Fruit fly (Drosophila melanogaster): ENCODE data around the gene Poxm.
A peak's percentile ranks its signal among the peaks of the same experiment; 100 is the strongest.

Poxm gene

DNA sequence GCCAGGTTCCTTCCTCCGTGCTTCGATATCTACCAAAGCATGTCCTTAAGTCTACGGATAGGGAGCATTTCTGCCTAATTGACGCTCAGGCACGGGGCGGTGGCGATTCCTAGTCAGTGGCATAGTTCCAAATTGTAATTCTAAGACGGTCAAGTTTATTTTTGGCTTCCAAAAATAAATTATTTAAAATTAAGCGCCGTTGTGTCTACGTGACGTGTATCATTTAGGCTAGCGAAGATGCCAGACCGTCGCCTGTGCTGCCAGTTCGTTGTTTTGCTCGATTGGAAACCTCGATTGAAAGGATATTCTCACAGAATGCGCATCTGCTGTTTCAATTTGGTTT lies 15.5 kb upstream of the Poxm start:
- TF ChIP-seq kay (GFP tag; optimal IDR thresholded peaks at IDR 0.05) (peak; percentile 21), bbx (GFP tag; IDR thresholded peaks at IDR 0.05; ENCODE audit: partially characterized antibody) (peak; percentile 13; the same call in 1 of the 2 replicates), crol (GFP tag; IDR thresholded peaks at IDR 0.05) (no peak), ara (GFP tag; IDR thresholded peaks at IDR 0.05) (no peak), grn (GFP tag; optimal IDR thresholded peaks at IDR 0.05) (no peak), mam (GFP tag; optimal IDR thresholded peaks at IDR 0.05) (no peak), CG18619 (GFP tag; optimal IDR thresholded peaks at IDR 0.05) (peak; percentile 17), Xbp1 (GFP tag; optimal IDR thresholded peaks at IDR 0.05) (peak; percentile 89), Dp (GFP tag; optimal IDR thresholded peaks at IDR 0.05) (peak; percentile 71), CG43689 (GFP tag; IDR thresholded peaks at IDR 0.05) (no peak), Med (GFP tag) (peak; percentile 34), bsh (GFP tag; optimal IDR thresholded peaks at IDR 0.05) (no peak), Mrtf (GFP tag; IDR thresholded peaks at IDR 0.05) (no peak), Dref (GFP tag; IDR thresholded peaks at IDR 0.05) (peak; percentile 41), MESR4 (GFP tag; optimal IDR thresholded peaks at IDR 0.05) (peak; percentile 28), E2f2 (GFP tag; IDR thresholded peaks at IDR 0.05) (peak; percentile 81)

DNA sequence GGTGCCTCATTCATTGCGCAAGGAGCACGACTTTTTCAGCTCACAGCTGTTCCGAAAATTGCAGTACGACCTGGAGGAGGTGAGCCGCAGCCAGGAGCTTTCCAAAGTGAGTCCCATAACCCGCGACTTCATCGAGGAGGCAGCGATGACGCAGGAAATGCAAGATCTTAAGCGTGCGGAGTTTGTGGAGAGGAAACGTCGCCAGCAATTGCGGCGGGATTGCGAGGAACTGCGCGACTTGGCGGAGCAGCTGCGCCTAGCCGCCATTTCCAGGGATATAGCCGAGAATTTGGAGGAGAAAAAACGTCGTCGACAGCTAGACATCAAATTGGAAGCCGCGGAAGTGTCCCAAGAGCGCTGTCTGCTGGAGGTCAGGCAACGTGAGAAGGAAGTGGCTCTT lies 14.2 kb upstream of the Poxm start:
- no peak for TF ChIP-seq CkIIα-i1 (GFP tag; IDR thresholded peaks at IDR 0.05)
- TF ChIP-seq eve (GFP tag; optimal IDR thresholded peaks at IDR 0.05): no peak
- no peak for TF ChIP-seq caup (GFP tag; optimal IDR thresholded peaks at IDR 0.05; ENCODE audit: severe bottlenecking)
- no peak for TF ChIP-seq CG17912 (GFP tag; optimal IDR thresholded peaks at IDR 0.05)
- TF ChIP-seq Med (GFP tag): peak; percentile 55
- peak; percentile 12 for TF ChIP-seq MESR4 (GFP tag; optimal IDR thresholded peaks at IDR 0.05)
- TF ChIP-seq BEAF-32 (GFP tag; optimal IDR thresholded peaks at IDR 0.05): no peak
- TF ChIP-seq ATbp (GFP tag; optimal IDR thresholded peaks at IDR 0.05): no peak
- no peak for TF ChIP-seq Hr51 (GFP tag; optimal IDR thresholded peaks at IDR 0.05)
- no peak for TF ChIP-seq Mrtf (GFP tag; IDR thresholded peaks at IDR 0.05)
- TF ChIP-seq CG13624 (GFP tag; optimal IDR thresholded peaks at IDR 0.05): no peak
- TF ChIP-seq Dad (GFP tag; optimal IDR thresholded peaks at IDR 0.05): no peak
- no peak for TF ChIP-seq emc (GFP tag; optimal IDR thresholded peaks at IDR 0.05)
- no peak for TF ChIP-seq CG17802 (tag; optimal IDR thresholded peaks at IDR 0.05)
- no peak for TF ChIP-seq Fer3 (tag; optimal IDR thresholded peaks at IDR 0.05)
- no peak for TF ChIP-seq CG3065 (GFP tag; optimal IDR thresholded peaks at IDR 0.05)
- TF ChIP-seq unc-4 (GFP tag; IDR thresholded peaks at IDR 0.05; ENCODE audit: partially characterized antibody): no peak
- no peak for TF ChIP-seq tll (GFP tag; optimal IDR thresholded peaks at IDR 0.05)
- TF ChIP-seq fd102C (GFP tag; optimal IDR thresholded peaks at IDR 0.05): no peak
- no peak for TF ChIP-seq CG10959 (GFP tag; IDR thresholded peaks at IDR 0.05)
- TF ChIP-seq Ets65A (GFP tag): peak; percentile 88
- TF ChIP-seq sc (optimal IDR thresholded peaks at IDR 0.05): no peak
- no peak for TF ChIP-seq sc (GFP tag; optimal IDR thresholded peaks at IDR 0.05)
- TF ChIP-seq Bdp1 (GFP tag; optimal IDR thresholded peaks at IDR 0.05): no peak
- TF ChIP-seq CG16813 (GFP tag; IDR thresholded peaks at IDR 0.05; ENCODE audit: partially characterized antibody): no peak
- TF ChIP-seq Hmx (GFP tag; optimal IDR thresholded peaks at IDR 0.05): no peak

- TF ChIP-seq lmd (GFP tag; IDR thresholded peaks at IDR 0.05): no peak
- TF ChIP-seq CG15514 (GFP tag; optimal IDR thresholded peaks at IDR 0.05): no peak
- TF ChIP-seq stwl (tag; optimal IDR thresholded peaks at IDR 0.05): peak; percentile 23
These were observed 13.7 kb upstream of the Poxm start, which contains the start of gene CG7352 for dm6 chr3R:8347279-8347678. Gene CG7352 (plus strand): TSS chr3R:8347579.
